Fruit fly (Drosophila melanogaster): ENCODE measurements around the gene Cftr.

Cftr gene

dm6 chr3R:24543033-24543675 lies 560 bp downstream of the Cftr start (continued):
- TF ChIP-seq CG5245 (GFP tag; optimal IDR thresholded peaks at IDR 0.05) (peak; percentile 87), sna (GFP tag; IDR thresholded peaks at IDR 0.05; ENCODE audit: partially characterized antibody) (no peak), CG14014 (GFP tag; IDR thresholded peaks at IDR 0.05) (peak; percentile 98), Atf-2 (GFP tag; optimal IDR thresholded peaks at IDR 0.05) (peak; percentile 73), CG7271 (tag; optimal IDR thresholded peaks at IDR 0.05) (no peak), CG2712 (tag; optimal IDR thresholded peaks at IDR 0.05) (peak; percentile 90), CG3847 (GFP tag; IDR thresholded peaks at IDR 0.05) (peak; percentile 96), nerfin-1 (tag; optimal IDR thresholded peaks at IDR 0.05) (peak; percentile 86), Dip2 (GFP tag; IDR thresholded peaks at IDR 0.05) (no peak), ranshi (GFP tag; IDR thresholded peaks at IDR 0.05) (peak; percentile 94), H15 (GFP tag; IDR thresholded peaks at IDR 0.05) (peak; percentile 94), kay (GFP tag; optimal IDR thresholded peaks at IDR 0.05) (peak; percentile 76), CG10267 (tag; optimal IDR thresholded peaks at IDR 0.05) (peak; percentile 72), tin (GFP tag; optimal IDR thresholded peaks at IDR 0.05) (peak; percentile 94), CG12659 (GFP tag; optimal IDR thresholded peaks at IDR 0.05) (peak; percentile 97), grn (GFP tag; optimal IDR thresholded peaks at IDR 0.05) (peak; percentile 57), slbo (GFP tag; IDR thresholded peaks at IDR 0.05) (peak; percentile 98), D19A (tag; optimal IDR thresholded peaks at IDR 0.05) (no peak), CG18262 (tag; optimal IDR thresholded peaks at IDR 0.05) (no peak), Atf3 (GFP tag; optimal IDR thresholded peaks at IDR 0.05) (peak; percentile 77), caup (GFP tag; optimal IDR thresholded peaks at IDR 0.05; ENCODE audit: severe bottlenecking) (peak; percentile 92), en (GFP tag; optimal IDR thresholded peaks at IDR 0.05) (peak; percentile 47), luna (GFP tag; optimal IDR thresholded peaks at IDR 0.05) (peak; percentile 88), z (GFP tag; IDR thresholded peaks at IDR 0.05) (no peak), grau (tag; optimal IDR thresholded peaks at IDR 0.05) (peak; percentile 99), ken (GFP tag; IDR thresholded peaks at IDR 0.05) (peak; percentile 92), CG11696 (GFP tag; IDR thresholded peaks at IDR 0.05) (peak; percentile 90), Opbp (GFP tag; IDR thresholded peaks at IDR 0.05; ENCODE audit: partially characterized antibody) (no peak), NK7.1 (GFP tag; optimal IDR thresholded peaks at IDR 0.05) (peak; percentile 50), lab (GFP tag; optimal IDR thresholded peaks at IDR 0.05) (peak; percentile 94), CG6272 (GFP tag; IDR thresholded peaks at IDR 0.05) (peak; percentile 88), Asciz (GFP tag; optimal IDR thresholded peaks at IDR 0.05) (peak; percentile 91), nom (GFP tag; optimal IDR thresholded peaks at IDR 0.05) (no peak), run (tag; optimal IDR thresholded peaks at IDR 0.05) (peak; percentile 80), CG15073 (GFP tag; optimal IDR thresholded peaks at IDR 0.05) (peak; percentile 51), Scr (GFP tag; IDR thresholded peaks at IDR 0.05; ENCODE audit: partially characterized antibody) (no peak), CG8388 (GFP tag; optimal IDR thresholded peaks at IDR 0.05) (peak; percentile 70), CG16815 (GFP tag; optimal IDR thresholded peaks at IDR 0.05) (peak; percentile 73), oc (tag; optimal IDR thresholded peaks at IDR 0.05) (peak; percentile 94), HmgZ (tag; optimal IDR thresholded peaks at IDR 0.05) (peak; percentile 97), Xrp1 (GFP tag; IDR thresholded peaks at IDR 0.05) (peak; percentile 92), fd96Cb (tag; optimal IDR thresholded peaks at IDR 0.05) (peak; percentile 76), E2f2 (GFP tag; IDR thresholded peaks at IDR 0.05) (peak; percentile 78), CG16863 (GFP tag; optimal IDR thresholded peaks at IDR 0.05) (peak; percentile 80), NC2α (GFP tag; optimal IDR thresholded peaks at IDR 0.05) (peak; percentile 34), gcm2 (GFP tag; optimal IDR thresholded peaks at IDR 0.05) (peak; percentile 77), CG9876 (GFP tag; optimal IDR thresholded peaks at IDR 0.05) (peak; percentile 34), CG14710 (tag; optimal IDR thresholded peaks at IDR 0.05) (peak; percentile 19), kah (GFP tag; optimal IDR thresholded peaks at IDR 0.05) (peak; percentile 82), ssp (GFP tag; IDR thresholded peaks at IDR 0.05) (peak; percentile 82)
